Fruit fly (Drosophila melanogaster): ENCODE results near the gene t-Grip91.

t-Grip91 gene

dm6 chr2L:15745989-15746388 lies 37.9 kb upstream of the t-Grip91 start:
- TF ChIP-seq Rel (GFP tag; optimal IDR thresholded peaks at IDR 0.05) (no peak), Rel (tag; optimal IDR thresholded peaks at IDR 0.05) (no peak), h (GFP tag; optimal IDR thresholded peaks at IDR 0.05) (no peak), woc (GFP tag; optimal IDR thresholded peaks at IDR 0.05) (no peak), dmrt93B (GFP tag; optimal IDR thresholded peaks at IDR 0.05) (no peak), GATAd (GFP tag; optimal IDR thresholded peaks at IDR 0.05) (no peak), HLH106 (tag; optimal IDR thresholded peaks at IDR 0.05) (no peak), CG9705 (GFP tag; optimal IDR thresholded peaks at IDR 0.05) (no peak), OdsH (GFP tag; optimal IDR thresholded peaks at IDR 0.05) (no peak), psq (GFP tag; optimal IDR thresholded peaks at IDR 0.05) (no peak), pan (optimal IDR thresholded peaks at IDR 0.05) (no peak), ey (GFP tag; optimal IDR thresholded peaks at IDR 0.05) (no peak), Dfd (GFP tag; optimal IDR thresholded peaks at IDR 0.05) (no peak), usp (GFP tag; optimal IDR thresholded peaks at IDR 0.05) (no peak), jim (GFP tag; optimal IDR thresholded peaks at IDR 0.05) (no peak), Vsx2 (GFP tag; optimal IDR thresholded peaks at IDR 0.05; ENCODE audit: partially characterized antibody) (no peak), Hr83 (GFP tag; optimal IDR thresholded peaks at IDR 0.05; ENCODE audit: poor library complexity, severe bottlenecking) (no peak), sage (GFP tag; optimal IDR thresholded peaks at IDR 0.05) (no peak), Mio (GFP tag; optimal IDR thresholded peaks at IDR 0.05) (no peak), sv (GFP tag; optimal IDR thresholded peaks at IDR 0.05) (no peak), Sp1 (GFP tag; optimal IDR thresholded peaks at IDR 0.05) (no peak)

- TF ChIP-seq Hr83 (GFP tag; optimal IDR thresholded peaks at IDR 0.05; ENCODE audit: poor library complexity, severe bottlenecking) (no peak), Sp1 (GFP tag; optimal IDR thresholded peaks at IDR 0.05) (peak; percentile 94), sv (GFP tag; optimal IDR thresholded peaks at IDR 0.05) (peak; percentile 66), jim (GFP tag; optimal IDR thresholded peaks at IDR 0.05) (no peak), Dfd (GFP tag; optimal IDR thresholded peaks at IDR 0.05) (no peak), Abd-B (GFP tag; optimal IDR thresholded peaks at IDR 0.05) (no peak), tai (GFP tag; optimal IDR thresholded peaks at IDR 0.05) (no peak), GATAd (GFP tag; optimal IDR thresholded peaks at IDR 0.05) (no peak), pan (optimal IDR thresholded peaks at IDR 0.05) (no peak), Myc (optimal IDR thresholded peaks at IDR 0.05) (no peak), rgr (GFP tag; optimal IDR thresholded peaks at IDR 0.05) (peak; percentile 82), Hnf4 (GFP tag; optimal IDR thresholded peaks at IDR 0.05) (peak; percentile 37), fru (GFP tag; optimal IDR thresholded peaks at IDR 0.05) (peak; percentile 51), CG9705 (GFP tag; optimal IDR thresholded peaks at IDR 0.05) (peak; percentile 80), dsf (GFP tag; optimal IDR thresholded peaks at IDR 0.05; ENCODE audit: borderline replicate concordance) (peak; percentile 10), HLH106 (tag; optimal IDR thresholded peaks at IDR 0.05) (peak; percentile 93), CG32264 (GFP tag; optimal IDR thresholded peaks at IDR 0.05) (no peak), lola (GFP tag; optimal IDR thresholded peaks at IDR 0.05) (no peak), psq (GFP tag; optimal IDR thresholded peaks at IDR 0.05) (peak; percentile 79), Hr78 (GFP tag; optimal IDR thresholded peaks at IDR 0.05) (no peak), OdsH (GFP tag; optimal IDR thresholded peaks at IDR 0.05) (peak; percentile 84), usp (GFP tag; optimal IDR thresholded peaks at IDR 0.05) (no peak), sage (GFP tag; optimal IDR thresholded peaks at IDR 0.05) (no peak), Dif (GFP tag; optimal IDR thresholded peaks at IDR 0.05; ENCODE audit: partially characterized antibody) (peak; percentile 31), Rel (GFP tag; optimal IDR thresholded peaks at IDR 0.05) (no peak), Rel (tag; optimal IDR thresholded peaks at IDR 0.05) (peak; percentile 64), Mio (GFP tag; optimal IDR thresholded peaks at IDR 0.05) (no peak), ey (GFP tag; optimal IDR thresholded peaks at IDR 0.05) (peak; percentile 51), br (GFP tag; optimal IDR thresholded peaks at IDR 0.05) (peak; percentile 61), h (GFP tag; optimal IDR thresholded peaks at IDR 0.05) (peak; percentile 57), foxo (GFP tag; optimal IDR thresholded peaks at IDR 0.05) (peak in 1 of 2 experiments; percentile 87), woc (GFP tag; optimal IDR thresholded peaks at IDR 0.05) (peak; percentile 47), N (GFP tag; optimal IDR thresholded peaks at IDR 0.05) (no peak), Jra (GFP tag; optimal IDR thresholded peaks at IDR 0.05) (peak; percentile 24), Vsx2 (GFP tag; optimal IDR thresholded peaks at IDR 0.05; ENCODE audit: partially characterized antibody) (no peak), dmrt93B (GFP tag; optimal IDR thresholded peaks at IDR 0.05) (no peak), dl (GFP tag; optimal IDR thresholded peaks at IDR 0.05; ENCODE audit: insufficient read depth in 1 of 2, partially characterized antibody in 2 of 2) (no peak), CrebA (GFP tag; optimal IDR thresholded peaks at IDR 0.05; ENCODE audit: borderline replicate concordance) (no peak), brk (GFP tag; optimal IDR thresholded peaks at IDR 0.05) (peak; percentile 12)
Observed at dm6 chr2L:15746600-15747393, 37.1 kb upstream of the t-Grip91 start.

Data from whole organism, wandering third instar larva.